Fruit fly (Drosophila melanogaster): ENCODE data around the gene frj.

dm6 chr2L:6464780-6465179 lies 8.9 kb downstream of the frj start:
- TF ChIP-seq Jra (GFP tag; optimal IDR thresholded peaks at IDR 0.05) (no peak), Abd-B (GFP tag; optimal IDR thresholded peaks at IDR 0.05) (no peak), dsf (GFP tag; optimal IDR thresholded peaks at IDR 0.05; ENCODE audit: borderline replicate concordance) (no peak), psq (GFP tag; optimal IDR thresholded peaks at IDR 0.05) (no peak), pan (optimal IDR thresholded peaks at IDR 0.05) (no peak), dmrt93B (GFP tag; optimal IDR thresholded peaks at IDR 0.05) (no peak), h (GFP tag; optimal IDR thresholded peaks at IDR 0.05) (peak; percentile 51), Mio (GFP tag; optimal IDR thresholded peaks at IDR 0.05) (no peak), sage (GFP tag; optimal IDR thresholded peaks at IDR 0.05) (no peak), tai (GFP tag; optimal IDR thresholded peaks at IDR 0.05) (no peak), Hr83 (GFP tag; optimal IDR thresholded peaks at IDR 0.05; ENCODE audit: poor library complexity, severe bottlenecking) (peak; percentile 65)
